Fruit fly (Drosophila melanogaster): ENCODE results near the gene TwdlP.

dm6 chr3R:26626638-26627037 is 5.5 kb upstream of the TwdlP start, which contains the start of gene TwdlO:
- TF ChIP-seq CG14655 (GFP tag; optimal IDR thresholded peaks at IDR 0.05) (no peak), fd96Ca (GFP tag; IDR thresholded peaks at IDR 0.05) (no peak), Snoo (tag; optimal IDR thresholded peaks at IDR 0.05) (no peak), EcR (GFP tag; optimal IDR thresholded peaks at IDR 0.05) (no peak), CG12605 (GFP tag; IDR thresholded peaks at IDR 0.05) (no peak), CG34367 (tag; optimal IDR thresholded peaks at IDR 0.05) (no peak), CG15710 (tag; optimal IDR thresholded peaks at IDR 0.05) (no peak), Pif1B (GFP tag; optimal IDR thresholded peaks at IDR 0.05) (no peak), CG4496 (GFP tag; IDR thresholded peaks at IDR 0.05) (no peak), CG32121 (GFP tag; IDR thresholded peaks at IDR 0.05) (no peak), rn (GFP tag; IDR thresholded peaks at IDR 0.05) (no peak), CG13204 (GFP tag; optimal IDR thresholded peaks at IDR 0.05) (no peak), CG10348 (GFP tag; IDR thresholded peaks at IDR 0.05) (no peak), CG8159 (tag; optimal IDR thresholded peaks at IDR 0.05) (no peak)
